Fruit fly (Drosophila melanogaster) whole organism, embryonic: Measurements from ENCODE around the gene CG3726.

Experiments used
- CG10267 ChIP-seq: fragments of 200-800 bp; sonication (Bioruptor generic); optimal IDR thresholded peaks from 2 replicates; lab custom pipeline; 2018; ENCODE audit warnings: missing biosample characterization, mild to moderate bottlenecking, missing genetic modification characterization, moderate library complexity
- CG10321 ChIP-seq: fragments of 200-800 bp; sonication (Bioruptor generic); IDR thresholded peaks from 2 replicates; pipeline ENCODE4 v1.3.6; 2022; ENCODE audit warnings: missing biosample characterization, missing genetic modification characterization
- CG12155 ChIP-seq: fragments of 200-800 bp; sonication (Bioruptor generic); optimal IDR thresholded peaks from 3 replicates; lab custom pipeline; 2016; ENCODE audit warnings: missing biosample characterization, missing genetic modification characterization
- CG12391 ChIP-seq: fragments of 200-800 bp; sonication (Bioruptor generic); optimal IDR thresholded peaks from 3 replicates; lab custom pipeline; 2018; ENCODE audit warnings: missing biosample characterization, mild to moderate bottlenecking, missing genetic modification characterization, moderate library complexity
- CG15011 ChIP-seq: fragments of 200-800 bp; sonication (Bioruptor generic); optimal IDR thresholded peaks from 3 replicates; lab custom pipeline; 2018; ENCODE audit warnings: missing biosample characterization, mild to moderate bottlenecking, missing genetic modification characterization
- CG1647 ChIP-seq: fragments of 200-800 bp; sonication (Bioruptor generic); optimal IDR thresholded peaks from 3 replicates; lab custom pipeline; 2016; ENCODE audit warnings: missing biosample characterization, missing genetic modification characterization
- CG16813 ChIP-seq: fragments of 200-800 bp; sonication (Bioruptor generic); IDR thresholded peaks from 3 replicates; pipeline ENCODE4 v1.3.6; 2022; ENCODE audit warnings: missing biosample characterization, missing genetic modification characterization; ENCODE audit not compliant: partially characterized antibody
- CG1792 ChIP-seq: fragments of 200-800 bp; sonication (Bioruptor generic); optimal IDR thresholded peaks from 2 replicates; lab custom pipeline; 2016; ENCODE audit warnings: missing biosample characterization, missing genetic modification characterization
- CG31224 ChIP-seq: fragments of 200-800 bp; sonication (Bioruptor generic); IDR thresholded peaks from 2 replicates; pipeline ENCODE4 v1.3.6; 2022; ENCODE audit warnings: missing biosample characterization, missing genetic modification characterization
- CG3281 ChIP-seq: fragments of 200-800 bp; sonication (Bioruptor generic); optimal IDR thresholded peaks from 3 replicates; lab custom pipeline; 2017; ENCODE audit warnings: missing biosample characterization, mild to moderate bottlenecking, missing genetic modification characterization
- CG34376 ChIP-seq: fragments of 200-800 bp; sonication (Bioruptor generic); optimal IDR thresholded peaks from 2 replicates; lab custom pipeline; 2018; ENCODE audit warnings: missing biosample characterization, mild to moderate bottlenecking, missing genetic modification characterization
- CG6765 ChIP-seq: fragments of 200-800 bp; sonication (Bioruptor generic); optimal IDR thresholded peaks from 3 replicates; lab custom pipeline; 2017; ENCODE audit warnings: missing biosample characterization, mild to moderate bottlenecking, missing genetic modification characterization
- CG7372 ChIP-seq: fragments of 200-800 bp; sonication (Bioruptor generic); IDR thresholded peaks from 2 replicates; pipeline ENCODE4 v1.3.6; 2022; ENCODE audit warnings: missing biosample characterization, missing genetic modification characterization
- CG7556 ChIP-seq: fragments of 200-800 bp; sonication (Bioruptor generic); optimal IDR thresholded peaks from 2 replicates; lab custom pipeline; 2017; ENCODE audit warnings: missing biosample characterization, mild to moderate bottlenecking, missing genetic modification characterization
- CG7786 ChIP-seq: fragments of 200-800 bp; sonication (Bioruptor generic); optimal IDR thresholded peaks from 2 replicates; lab custom pipeline; 2016; ENCODE audit warnings: missing biosample characterization, missing genetic modification characterization
- CG9437 ChIP-seq: fragments of 200-800 bp; sonication (Bioruptor generic); optimal IDR thresholded peaks from 2 replicates; lab custom pipeline; 2018; ENCODE audit warnings: missing biosample characterization, mild to moderate bottlenecking, missing genetic modification characterization
- Dad ChIP-seq: fragments of 200-800 bp; sonication (Bioruptor generic); optimal IDR thresholded peaks from 3 replicates; lab custom pipeline; 2016; ENCODE audit warnings: missing biosample characterization, missing genetic modification characterization
- Elba2 ChIP-seq: fragments of 200-800 bp; sonication (Bioruptor generic); optimal IDR thresholded peaks from 3 replicates; lab custom pipeline; 2016; ENCODE audit warnings: missing biosample characterization, missing genetic modification characterization
- Ets97D ChIP-seq: fragments of 200-800 bp; sonication (Bioruptor generic); optimal IDR thresholded peaks from 3 replicates; lab custom pipeline; 2016; ENCODE audit warnings: missing biosample characterization, missing genetic modification characterization
- Fer1 ChIP-seq: fragments of 200-800 bp; sonication (Bioruptor generic); optimal IDR thresholded peaks from 2 replicates; lab custom pipeline; 2017; ENCODE audit warnings: missing biosample characterization, mild to moderate bottlenecking, missing genetic modification characterization
- Hr51 ChIP-seq, 2 experiments: fragments of 200-800 bp; sonication (Bioruptor generic); optimal IDR thresholded peaks; 2 replicates in 1 of 2; 3 replicates in 1 of 2; lab custom pipeline; 2016 to 2018; ENCODE audit warnings: missing biosample characterization in 2 of 2, missing genetic modification characterization in 2 of 2, mild to moderate bottlenecking in 1 of 2, moderate library complexity in 1 of 2
- Myb ChIP-seq: fragments of 200-800 bp; sonication (Bioruptor generic); optimal IDR thresholded peaks from 2 replicates; lab custom pipeline; 2016; ENCODE audit warnings: missing biosample characterization, missing genetic modification characterization
- NK7.1 ChIP-seq: fragments of 200-800 bp; sonication (Bioruptor generic); optimal IDR thresholded peaks from 3 replicates; lab custom pipeline; 2016; ENCODE audit warnings: missing biosample characterization, missing genetic modification characterization
- Neu2 ChIP-seq: fragments of 200-800 bp; sonication (Bioruptor generic); optimal IDR thresholded peaks from 3 replicates; lab custom pipeline; 2016; ENCODE audit warnings: missing biosample characterization, missing genetic modification characterization, borderline replicate concordance
- Rx ChIP-seq: fragments of 200-800 bp; sonication (Bioruptor generic); IDR thresholded peaks from 2 replicates; pipeline ENCODE4 v1.3.6; 2022; ENCODE audit warnings: missing biosample characterization, missing genetic modification characterization
- Side ChIP-seq: fragments of 200-800 bp; sonication (Bioruptor generic); optimal IDR thresholded peaks from 2 replicates; lab custom pipeline; 2016; ENCODE audit warnings: missing biosample characterization, missing genetic modification characterization
- Six4 ChIP-seq: fragments of 200-800 bp; sonication (Bioruptor generic); optimal IDR thresholded peaks from 2 replicates; lab custom pipeline; 2016; ENCODE audit warnings: missing biosample characterization, missing genetic modification characterization
- Sry-δ ChIP-seq: fragments of 200-800 bp; sonication (Bioruptor generic); optimal IDR thresholded peaks from 2 replicates; lab custom pipeline; 2016; ENCODE audit warnings: missing biosample characterization, missing genetic modification characterization
- Usf ChIP-seq: fragments of 200-800 bp; sonication (Bioruptor generic); optimal IDR thresholded peaks from 2 replicates; lab custom pipeline; 2017; ENCODE audit warnings: missing genotype, missing biosample characterization, missing genetic modification characterization
- al ChIP-seq: fragments of 200-800 bp; sonication (Bioruptor generic); IDR thresholded peaks from 2 replicates; pipeline ENCODE4 v1.3.6; 2022; ENCODE audit warnings: missing biosample characterization, missing genetic modification characterization
- ap ChIP-seq: fragments of 200-800 bp; sonication (Bioruptor generic); IDR thresholded peaks from 2 replicates; pipeline ENCODE4 v1.3.6; 2022; ENCODE audit warnings: missing biosample characterization, missing genetic modification characterization
- ase ChIP-seq: fragments of 200-800 bp; sonication (Bioruptor generic); IDR thresholded peaks from 3 replicates; pipeline ENCODE4 v1.3.6; 2022; ENCODE audit warnings: missing biosample characterization, missing genetic modification characterization
- chm ChIP-seq: fragments of 200-800 bp; sonication (Bioruptor generic); IDR thresholded peaks from 2 replicates; pipeline ENCODE4 v1.3.6; 2022; ENCODE audit warnings: missing biosample characterization, missing genetic modification characterization
- dm ChIP-seq: fragments of 200-800 bp; sonication (Bioruptor generic); optimal IDR thresholded peaks from 3 replicates; lab custom pipeline; 2016; ENCODE audit warnings: missing biosample characterization, missing genetic modification characterization
- exex ChIP-seq: fragments of 200-800 bp; sonication (Bioruptor generic); optimal IDR thresholded peaks from 4 replicates; lab custom pipeline; 2018; ENCODE audit warnings: missing biosample characterization, mild to moderate bottlenecking, missing genetic modification characterization, moderate library complexity
- gsb-n ChIP-seq: fragments of 200-800 bp; sonication (Bioruptor generic); optimal IDR thresholded peaks from 3 replicates; lab custom pipeline; 2018; ENCODE audit warnings: missing biosample characterization, mild to moderate bottlenecking, missing genetic modification characterization
- klu ChIP-seq: fragments of 200-800 bp; sonication (Bioruptor generic); IDR thresholded peaks from 2 replicates; pipeline ENCODE4 v1.3.6; 2022; ENCODE audit warnings: missing biosample characterization, missing genetic modification characterization
- kni ChIP-seq: fragments of 200-800 bp; sonication (Bioruptor generic); optimal IDR thresholded peaks from 3 replicates; lab custom pipeline; 2017; ENCODE audit warnings: mild to moderate bottlenecking, missing biosample characterization, missing genetic modification reagents, missing genetic modification characterization
- knrl ChIP-seq: fragments of 200-800 bp; sonication (Bioruptor generic); IDR thresholded peaks from 3 replicates; pipeline ENCODE4 v1.3.6; 2022; ENCODE audit warnings: missing biosample characterization, missing genetic modification characterization; ENCODE audit not compliant: partially characterized antibody
- lbe ChIP-seq: fragments of 200-800 bp; sonication (Bioruptor generic); optimal IDR thresholded peaks from 2 replicates; lab custom pipeline; 2016; ENCODE audit warnings: missing biosample characterization, mild to moderate bottlenecking, missing genetic modification characterization
- mam ChIP-seq: fragments of 200-800 bp; sonication (Bioruptor generic); optimal IDR thresholded peaks from 3 replicates; lab custom pipeline; 2016; ENCODE audit warnings: missing biosample characterization, missing genetic modification characterization
- nau ChIP-seq: fragments of 200-800 bp; sonication (Bioruptor generic); optimal IDR thresholded peaks from 3 replicates; lab custom pipeline; 2017; ENCODE audit warnings: missing biosample characterization, mild to moderate bottlenecking, missing genetic modification characterization, missing genetic modification reagents
- pb ChIP-seq: fragments of 200-800 bp; sonication (Bioruptor generic); optimal IDR thresholded peaks from 3 replicates; lab custom pipeline; 2016; ENCODE audit warnings: missing biosample characterization, missing genetic modification characterization
- row ChIP-seq: fragments of 200-800 bp; sonication (Bioruptor generic); IDR thresholded peaks from 3 replicates; pipeline ENCODE4 v1.3.6; 2022; ENCODE audit warnings: missing biosample characterization, missing genetic modification characterization
- sens ChIP-seq: fragments of 200-800 bp; sonication (Bioruptor generic); peaks from one replicate; lab custom pipeline; 2016; ENCODE audit warnings: missing biosample characterization, missing genetic modification characterization
- seq ChIP-seq: fragments of 200-800 bp; sonication (Bioruptor generic); IDR thresholded peaks from 2 replicates; pipeline ENCODE4 v1.3.6; 2022; ENCODE audit warnings: missing biosample characterization, missing genetic modification characterization
- slp2 ChIP-seq: fragments of 200-800 bp; sonication (Bioruptor generic); optimal IDR thresholded peaks from 2 replicates; lab custom pipeline; 2016; ENCODE audit warnings: missing biosample characterization, missing genetic modification characterization
- twi ChIP-seq: fragments of 200-800 bp; optimal IDR thresholded peaks from 2 replicates; lab custom pipeline; 2019; ENCODE audit warnings: missing biosample characterization, mild to moderate bottlenecking, missing genetic modification characterization, moderate library complexity
- vfl ChIP-seq: fragments of 200-800 bp; sonication (Bioruptor generic); optimal IDR thresholded peaks from 2 replicates; lab custom pipeline; 2016; ENCODE audit warnings: missing biosample characterization, missing genetic modification characterization
- vnd ChIP-seq: fragments of 200-800 bp; sonication (Bioruptor generic); IDR thresholded peaks from 3 replicates; pipeline ENCODE4 v1.3.6; 2022; ENCODE audit warnings: missing biosample characterization, missing genetic modification characterization; ENCODE audit not compliant: partially characterized antibody

Gene CG3726

dm6 chrX:5969860-5970665 lies 53.2 kb downstream of the CG3726 start (continued):
- TF ChIP-seq CG34376 (GFP tag; lab: Kevin White, UChicago): no peak
- peak; percentile 43 for TF ChIP-seq CG12391 (tag; lab: Kevin White, UChicago)
- TF ChIP-seq CG10321: no peak
- TF ChIP-seq Rx (GFP tag; lab: Robert Waterston, UW): peak; percentile 27; the same call in 1 of the 2 replicates
- TF ChIP-seq Hr51 (GFP tag; optimal IDR thresholded peaks at IDR 0.05; lab: Kevin White, UChicago): peak in 1 of 2 experiments; percentile 59
- no peak for TF ChIP-seq CG1792
- TF ChIP-seq Dad (GFP tag; lab: Kevin White, UChicago): no peak
- TF ChIP-seq lbe (GFP tag; lab: Kevin White, UChicago): no peak
- TF ChIP-seq twi (tag; lab: Kevin White, UChicago): peak; percentile 87
- peak; percentile 14 for TF ChIP-seq CG10267
- no peak for TF ChIP-seq Six4 (GFP tag; lab: Kevin White, UChicago)
- TF ChIP-seq CG7556 (GFP tag; lab: Kevin White, UChicago): peak; percentile 72
- TF ChIP-seq vnd (GFP tag; lab: Robert Waterston, UW): no peak
- peak; percentile 6; the same call in 1 of the 2 replicates for TF ChIP-seq CG7372 (GFP tag; lab: Robert Waterston, UW)
- peak; percentile 48 for TF ChIP-seq CG12155 (GFP tag; lab: Kevin White, UChicago)
- no peak for TF ChIP-seq CG6765
- no peak for TF ChIP-seq seq (GFP tag; lab: Robert Waterston, UW)
- TF ChIP-seq Myb (GFP tag; lab: Kevin White, UChicago): no peak
- TF ChIP-seq row (GFP tag; lab: Robert Waterston, UW): peak; percentile 62
- TF ChIP-seq vfl (GFP tag; lab: Kevin White, UChicago): no peak
- peak; percentile 15 for TF ChIP-seq CG3281 (GFP tag; lab: Kevin White, UChicago)
- no peak for TF ChIP-seq ap
- TF ChIP-seq CG7786 (GFP tag; lab: Kevin White, UChicago): no peak
- TF ChIP-seq exex (tag; lab: Kevin White, UChicago): no peak
- no peak for TF ChIP-seq dm (GFP tag; lab: Kevin White, UChicago)
- TF ChIP-seq gsb-n (tag; lab: Kevin White, UChicago): no peak
- TF ChIP-seq sens (GFP tag; lab: Kevin White, UChicago): peak; percentile 73
- TF ChIP-seq CG1647: no peak
- no peak for TF ChIP-seq klu (GFP tag; lab: Robert Waterston, UW)
- TF ChIP-seq ase (GFP tag; lab: Robert Waterston, UW): no peak
- TF ChIP-seq mam (GFP tag; lab: Kevin White, UChicago): peak; percentile 7
- TF ChIP-seq CG31224 (GFP tag; lab: Robert Waterston, UW): no peak
- TF ChIP-seq Neu2 (GFP tag; lab: Kevin White, UChicago): no peak
- TF ChIP-seq CG16813 (GFP tag; lab: Robert Waterston, UW): no peak
- no peak for TF ChIP-seq Sry-δ (GFP tag; lab: Kevin White, UChicago)
- TF ChIP-seq Elba2 (GFP tag; lab: Kevin White, UChicago): no peak
- peak; percentile 15 for TF ChIP-seq al (GFP tag; lab: Robert Waterston, UW)
- no peak for TF ChIP-seq kni (GFP tag; lab: Kevin White, UChicago)
- no peak for TF ChIP-seq NK7.1 (GFP tag; lab: Kevin White, UChicago)
- peak; percentile 28 for TF ChIP-seq Fer1 (GFP tag; lab: Kevin White, UChicago)
- TF ChIP-seq Usf (GFP tag; lab: Kevin White, UChicago): no peak
- TF ChIP-seq chm (GFP tag; lab: Robert Waterston, UW): 0 out of 2 replicates have a peak, but pooled peaks have one; percentile 26
- TF ChIP-seq slp2 (GFP tag; lab: Kevin White, UChicago): no peak
- TF ChIP-seq nau (GFP tag; lab: Kevin White, UChicago): peak; percentile 21
- TF ChIP-seq CG15011 (GFP tag; lab: Kevin White, UChicago): no peak
- no peak for TF ChIP-seq pb (GFP tag; lab: Kevin White, UChicago)
- peak; percentile 11 for TF ChIP-seq CG9437
- no peak for TF ChIP-seq knrl (GFP tag; lab: Robert Waterston, UW)
- no peak for TF ChIP-seq Ets97D (GFP tag; lab: Kevin White, UChicago)
- TF ChIP-seq Side (GFP tag; lab: Kevin White, UChicago): no peak
